Worm (Caenorhabditis elegans) whole organism, L2 larva: ENCODE data around the gene bath-26.

Source experiments
- F13H6.1 ChIP-seq: sonication (generic microtip); optimal IDR thresholded peaks from 2 replicates; lab custom pipeline; 2016; ENCODE audit warnings: missing genetic modification characterization, missing compliant biosample characterization
- R02D3.7 ChIP-seq: fragments of 150-350 bp; optimal IDR thresholded peaks from 2 replicates; lab custom pipeline; 2014; ENCODE audit warnings: missing biosample characterization, missing genetic modification characterization
- ZK546.5 ChIP-seq: sonication (generic microtip); optimal IDR thresholded peaks from 2 replicates; lab custom pipeline; 2017; ENCODE audit warnings: missing biosample characterization, missing genetic modification characterization
- alr-1 ChIP-seq: fragments of 150-350 bp; optimal IDR thresholded peaks from 2 replicates; lab custom pipeline; 2014; ENCODE audit warnings: missing biosample characterization, missing genetic modification characterization
- ama-1 ChIP-seq: fragments of 150-350 bp; optimal IDR thresholded peaks from 2 replicates; lab custom pipeline; 2018; ENCODE audit warnings: inconsistent platforms
- ceh-16 ChIP-seq: fragments of 150-350 bp; optimal IDR thresholded peaks from 2 replicates; lab custom pipeline; 2014; ENCODE audit warnings: missing biosample characterization, missing genetic modification characterization
- crh-2 ChIP-seq: sonication (generic microtip); optimal IDR thresholded peaks from 2 replicates; lab custom pipeline; 2017; ENCODE audit warnings: missing biosample characterization, missing genetic modification characterization
- egl-27 ChIP-seq: sonication (generic microtip); optimal IDR thresholded peaks from 3 replicates; lab custom pipeline; 2017; ENCODE audit warnings: missing biosample characterization, missing genetic modification reagents, missing genetic modification characterization
- elt-3 ChIP-seq: sonication (generic microtip); optimal IDR thresholded peaks from 2 replicates; lab custom pipeline; 2017; ENCODE audit warnings: missing biosample characterization, missing genetic modification characterization
- fos-1 ChIP-seq: fragments of 150-350 bp; optimal IDR thresholded peaks from 2 replicates; lab custom pipeline; 2014; ENCODE audit warnings: missing biosample characterization, missing genetic modification characterization
- lin-11 ChIP-seq: fragments of 150-350 bp; sonication (generic microtip); optimal IDR thresholded peaks from 2 replicates; lab custom pipeline; 2014; ENCODE audit warnings: missing biosample characterization, missing genetic modification characterization, inconsistent platforms, mixed read lengths
- lin-39 ChIP-seq: fragments of 150-350 bp; optimal IDR thresholded peaks from 2 replicates; lab custom pipeline; 2014; ENCODE audit warnings: missing biosample characterization, missing genetic modification reagents, missing genetic modification characterization
- mab-5 ChIP-seq: fragments of 150-350 bp; optimal IDR thresholded peaks from 2 replicates; lab custom pipeline; 2014; ENCODE audit warnings: missing biosample characterization, missing genetic modification characterization
- mdl-1 ChIP-seq, 2 experiments: fragments of 150-350 bp in 1 of 2; sonication (generic microtip) in 1 of 2; optimal IDR thresholded peaks; 2 replicates each; lab custom pipeline; 2017; ENCODE audit warnings: missing biosample characterization in 2 of 2, missing genetic modification characterization in 2 of 2
- nhr-10 ChIP-seq: sonication (generic microtip); optimal IDR thresholded peaks from 2 replicates; lab custom pipeline; 2017; ENCODE audit warnings: missing biosample characterization, missing genetic modification characterization
- nhr-11 ChIP-seq: fragments of 150-350 bp; optimal IDR thresholded peaks from 2 replicates; lab custom pipeline; 2014; ENCODE audit warnings: missing biosample characterization, missing genetic modification characterization
- nhr-12 ChIP-seq: fragments of 150-350 bp; optimal IDR thresholded peaks from 2 replicates; lab custom pipeline; 2014; ENCODE audit warnings: missing biosample characterization, missing genetic modification characterization
- nhr-129 ChIP-seq: fragments of 150-350 bp; optimal IDR thresholded peaks from 2 replicates; lab custom pipeline; 2014; ENCODE audit warnings: missing biosample characterization, missing genetic modification characterization
- nhr-21 ChIP-seq: fragments of 150-350 bp; optimal IDR thresholded peaks from 2 replicates; lab custom pipeline; 2014; ENCODE audit warnings: missing biosample characterization, missing genetic modification characterization
- nhr-23 ChIP-seq: fragments of 150-350 bp; optimal IDR thresholded peaks from 2 replicates; lab custom pipeline; 2014; ENCODE audit warnings: missing biosample characterization, missing genetic modification reagents, missing genetic modification characterization
- nhr-237 ChIP-seq: fragments of 150-350 bp; optimal IDR thresholded peaks from 2 replicates; lab custom pipeline; 2014; ENCODE audit warnings: missing biosample characterization, missing genetic modification characterization
- nhr-6 ChIP-seq: fragments of 150-350 bp; optimal IDR thresholded peaks from 2 replicates; lab custom pipeline; 2014; ENCODE audit warnings: missing biosample characterization, missing genetic modification characterization
- nhr-77 ChIP-seq: fragments of 150-350 bp; optimal IDR thresholded peaks from 2 replicates; lab custom pipeline; 2014; ENCODE audit warnings: missing biosample characterization, missing genetic modification characterization
- peb-1 ChIP-seq: fragments of 150-350 bp; optimal IDR thresholded peaks from 2 replicates; lab custom pipeline; 2014; ENCODE audit warnings: missing biosample characterization, missing genetic modification characterization
- sem-4 ChIP-seq: fragments of 150-350 bp; optimal IDR thresholded peaks from 2 replicates; lab custom pipeline; 2014; ENCODE audit warnings: missing biosample characterization, missing genetic modification reagents, missing genetic modification characterization
- skn-1 ChIP-seq: sonication (generic microtip); optimal IDR thresholded peaks from 2 replicates; lab custom pipeline; 2017; ENCODE audit warnings: missing biosample characterization, missing genetic modification characterization
- sma-3 ChIP-seq: sonication (generic microtip); optimal IDR thresholded peaks from 2 replicates; lab custom pipeline; 2016; ENCODE audit warnings: missing genetic modification reagents, missing genetic modification characterization, missing compliant biosample characterization
- sma-9 ChIP-seq, 2 experiments: fragments of 150-350 bp in 1 of 2; sonication (generic microtip) in 1 of 2; optimal IDR thresholded peaks; 2 replicates each; lab custom pipeline; 2014 to 2016; ENCODE audit warnings: missing genetic modification characterization in 2 of 2, mild to moderate bottlenecking in 1 of 2, missing biosample characterization in 1 of 2, missing compliant biosample characterization in 1 of 2, missing genetic modification reagents in 1 of 2, moderate library complexity in 1 of 2
- unc-55 ChIP-seq: fragments of 150-350 bp; sonication (generic microtip); optimal IDR thresholded peaks from 3 replicates; lab custom pipeline; 2014; ENCODE audit warnings: missing biosample characterization, missing genetic modification reagents, missing genetic modification characterization
- unc-62 ChIP-seq: fragments of 150-350 bp; optimal IDR thresholded peaks from 2 replicates; lab custom pipeline; 2014; ENCODE audit warnings: missing biosample characterization, missing genetic modification reagents, missing genetic modification characterization
- zag-1 ChIP-seq: fragments of 150-350 bp; optimal IDR thresholded peaks from 2 replicates; lab custom pipeline; 2014; ENCODE audit warnings: missing biosample characterization, missing genetic modification characterization
- ztf-1 ChIP-seq: fragments of 200-800 bp; sonication (Bioruptor generic); conservative IDR thresholded peaks from 2 replicates; pipeline ENCODE4 v1.3.6; 2022; ENCODE audit warnings: missing genetic modification characterization, missing compliant biosample characterization
- ztf-4 ChIP-seq: fragments of 150-350 bp; optimal IDR thresholded peaks from 2 replicates; lab custom pipeline; 2014; ENCODE audit warnings: missing biosample characterization, missing genetic modification characterization

Gene bath-26

DNA sequence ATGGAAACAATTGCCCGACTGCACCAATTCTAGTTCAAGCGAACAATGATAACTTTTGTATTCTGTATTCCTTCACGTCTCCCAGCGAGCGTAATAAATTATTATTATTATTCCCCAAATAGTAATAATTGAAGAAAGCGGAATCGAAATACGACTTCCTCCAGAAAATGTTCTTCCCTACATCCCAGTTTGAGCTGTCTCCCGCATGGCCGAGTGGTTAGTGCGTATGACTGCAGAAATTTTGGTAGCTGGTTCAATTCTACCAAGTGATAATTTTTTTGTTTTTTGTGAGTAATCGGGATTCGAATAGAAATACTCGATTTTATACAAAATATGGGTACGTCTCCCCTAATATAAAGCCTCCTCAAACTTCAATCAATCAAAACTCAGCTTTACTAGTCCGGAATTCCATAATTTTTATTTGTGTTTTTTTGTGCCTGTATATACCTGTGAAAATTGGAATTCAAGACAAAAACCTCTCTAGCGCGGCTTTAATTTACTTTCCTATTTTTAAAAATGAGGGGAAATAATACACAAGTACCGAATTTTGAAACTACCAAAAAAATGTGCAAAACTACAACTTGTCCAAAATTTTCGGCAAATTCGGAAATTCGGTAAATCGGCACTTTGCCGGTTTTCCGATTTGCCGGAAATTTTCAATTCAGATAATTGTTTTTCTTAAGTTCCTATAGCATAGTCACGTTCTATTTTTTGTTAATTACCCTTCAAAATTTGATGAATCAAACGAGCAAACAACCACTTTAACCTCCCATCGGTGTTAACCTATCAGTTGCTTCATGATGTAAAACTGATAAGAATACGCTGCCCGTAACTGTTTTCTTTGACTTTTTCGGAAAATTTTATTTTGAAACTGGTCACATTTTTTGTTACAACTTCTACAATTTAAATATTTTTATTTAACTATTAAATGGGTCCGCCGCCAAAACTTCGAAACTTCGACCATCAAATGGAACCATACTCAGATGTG, 3.2 kb downstream of the bath-26 start, which contains the start of gene bath-46:
Gene bath-46, plus strand, starts transcription at position 806 of the 988 bp plus-strand sequence.
- no peak for TF ChIP-seq skn-1 (tag; lab: Kevin White, UChicago)
- TF ChIP-seq fos-1 (tag; lab: Kevin White, UChicago), result peak; percentile 74
- TF ChIP-seq nhr-11 (tag; lab: Kevin White, UChicago), result no peak
- TF ChIP-seq ztf-4 (tag; lab: Kevin White, UChicago), result no peak
- TF ChIP-seq nhr-129 (tag; lab: Kevin White, UChicago), result peak; percentile 2

DNA sequence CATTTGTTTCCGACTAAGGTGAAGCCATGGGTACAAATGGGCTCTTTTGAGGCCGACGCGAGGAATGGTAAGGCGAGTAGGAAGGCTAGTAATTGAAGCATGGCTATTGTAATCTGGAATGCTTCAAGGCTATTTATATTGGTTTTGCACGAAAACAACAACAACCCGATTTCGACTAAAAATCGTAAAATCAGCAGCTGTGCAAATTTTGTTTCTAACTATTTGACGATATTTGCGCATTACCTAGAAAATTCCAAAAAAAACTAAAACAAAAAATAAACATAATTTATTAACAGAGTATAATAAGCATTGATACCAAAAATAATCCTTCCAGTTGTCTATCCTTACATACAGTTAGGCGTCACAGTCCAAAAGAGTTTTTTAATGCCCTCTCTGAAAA, 5.4 kb downstream of the bath-26 start, which contains the start of gene clec-20:
Gene clec-20, minus strand, starts transcription at position 101 of the 400 bp plus-strand sequence.
- TF ChIP-seq nhr-77 (tag; lab: Kevin White, UChicago) (no peak), alr-1 (tag; lab: Kevin White, UChicago) (no peak), peb-1 (tag; lab: Kevin White, UChicago) (no peak), lin-11 (tag; lab: Kevin White, UChicago) (no peak), sem-4 (no peak), sma-9 (GFP tag; optimal IDR thresholded peaks at IDR 0.05; lab: Kevin White, UChicago) (no peak), sma-9 (tag; optimal IDR thresholded peaks at IDR 0.05; lab: Kevin White, UChicago) (no peak), nhr-237 (tag; lab: Kevin White, UChicago) (no peak), nhr-129 (tag; lab: Kevin White, UChicago) (no peak), egl-27 (no peak), mab-5 (tag; lab: Kevin White, UChicago) (no peak), fos-1 (tag; lab: Kevin White, UChicago) (no peak), ztf-1 (GFP tag; lab: Robert Waterston, UW) (no peak), nhr-23 (tag; lab: Kevin White, UChicago) (no peak), nhr-12 (tag; lab: Kevin White, UChicago) (no peak), zag-1 (tag; lab: Kevin White, UChicago) (no peak), mdl-1 (tag; optimal IDR thresholded peaks at IDR 0.05; lab: Kevin White, UChicago) (no peak), nhr-10 (tag; lab: Kevin White, UChicago) (no peak), ztf-4 (tag; lab: Kevin White, UChicago) (no peak)

DNA sequence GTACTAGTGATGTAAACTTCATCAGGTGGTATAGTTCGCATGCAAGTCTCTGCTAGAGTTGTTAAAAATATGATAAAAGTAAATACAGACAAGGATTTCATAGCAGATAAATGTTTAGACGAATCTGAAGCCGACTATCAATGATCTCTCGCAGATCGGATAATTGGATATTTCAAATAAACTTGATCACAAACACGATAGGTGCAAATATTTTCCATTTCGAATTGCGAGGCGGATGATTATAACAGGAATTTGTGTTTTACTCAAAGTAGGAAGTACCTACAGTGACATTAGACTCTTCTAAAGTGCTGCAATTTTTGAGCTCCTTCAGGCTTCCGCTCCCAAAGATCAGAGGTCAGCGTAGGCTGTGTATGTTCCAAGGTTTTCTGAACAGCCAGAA, 10.7 kb downstream of the bath-26 start, which contains the start of gene T07H3.7:
Gene T07H3.7, minus strand, starts transcription at position 101 of the 400 bp plus-strand sequence.
- TF ChIP-seq F13H6.1 (no peak), unc-62 (GFP tag; lab: Kevin White, UChicago) (no peak), nhr-21 (tag; lab: Kevin White, UChicago) (no peak), ztf-4 (tag; lab: Kevin White, UChicago) (no peak), lin-11 (tag; lab: Kevin White, UChicago) (no peak), fos-1 (tag; lab: Kevin White, UChicago) (no peak), ztf-1 (GFP tag; lab: Robert Waterston, UW) (no peak), crh-2 (tag; lab: Kevin White, UChicago) (no peak), nhr-237 (tag; lab: Kevin White, UChicago) (no peak), ama-1 (lab: Kevin White, UChicago) (no peak), nhr-6 (tag; lab: Kevin White, UChicago) (no peak), ZK546.5 (no peak), elt-3 (tag; lab: Kevin White, UChicago) (no peak), nhr-129 (tag; lab: Kevin White, UChicago) (no peak)
- TF ChIP-seq, all 48 proteins: peak for 0

DNA sequence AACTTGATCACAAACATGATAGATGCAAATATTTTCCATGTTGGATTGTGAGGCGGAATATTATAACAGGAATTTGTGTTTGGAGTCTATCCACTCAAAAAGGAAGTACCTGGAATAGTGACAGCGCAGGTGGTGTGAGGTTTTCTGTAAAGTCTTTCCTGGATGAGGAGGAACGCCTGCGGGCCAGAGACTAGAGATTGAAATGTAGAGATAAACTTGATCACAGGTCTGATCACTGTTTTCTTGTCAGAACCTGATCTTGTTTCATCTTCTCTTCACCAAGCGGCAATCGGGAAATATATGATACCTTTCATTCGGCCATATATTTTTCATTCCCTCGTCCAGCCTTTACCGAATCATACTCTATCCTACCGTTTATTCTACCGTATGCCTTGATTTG, 14.3 kb downstream of the bath-26 start, which contains the start of gene T07H3.8:
Gene T07H3.8, plus strand, starts transcription at position 301 of the 400 bp plus-strand sequence.
- no peak for TF ChIP-seq peb-1 (tag; lab: Kevin White, UChicago)
- TF ChIP-seq sma-3 (GFP tag; lab: Kevin White, UChicago), result no peak
- no peak for TF ChIP-seq lin-39 (tag; lab: Kevin White, UChicago)
- no peak for TF ChIP-seq nhr-237 (tag; lab: Kevin White, UChicago)
- no peak for TF ChIP-seq fos-1 (tag; lab: Kevin White, UChicago)
- TF ChIP-seq skn-1 (tag; lab: Kevin White, UChicago), result no peak
- TF ChIP-seq ama-1 (lab: Kevin White, UChicago), result no peak
- TF ChIP-seq unc-55 (GFP tag; lab: Kevin White, UChicago), result no peak
- no peak for TF ChIP-seq crh-2 (tag; lab: Kevin White, UChicago)
- no peak for TF ChIP-seq R02D3.7
- TF ChIP-seq ceh-16, result no peak
- no peak for TF ChIP-seq lin-11 (tag; lab: Kevin White, UChicago)
